Fruit fly (Drosophila melanogaster) whole organism, wandering third instar larva: ENCODE results near the gene Dlc90F.

ENCODE experiments used
- HLH106 ChIP-seq: fragments of 200-800 bp; optimal IDR thresholded peaks from 3 replicates; lab custom pipeline; 2019; ENCODE audit warnings: missing biosample characterization, mild to moderate bottlenecking, missing genetic modification characterization, moderate library complexity
- N ChIP-seq: fragments of >200 bp; optimal IDR thresholded peaks from 2 replicates; lab custom pipeline; 2018; ENCODE audit warnings: missing biosample characterization, missing external identifiers, missing genetic modification characterization
- OdsH ChIP-seq: fragments of 200-800 bp; sonication (Bioruptor generic); optimal IDR thresholded peaks from 2 replicates; lab custom pipeline; 2016; ENCODE audit warnings: missing biosample characterization, mild to moderate bottlenecking, missing genetic modification characterization
- Vsx2 ChIP-seq: fragments of 200-300, 225-300 bp; sonication (Bioruptor generic); optimal IDR thresholded peaks from 2 replicates; lab custom pipeline; 2018; ENCODE audit warnings: missing biosample characterization, missing genetic modification characterization; ENCODE audit not compliant: partially characterized antibody
- fru ChIP-seq: fragments of 200-800 bp; sonication (Bioruptor generic); optimal IDR thresholded peaks from 3 replicates; lab custom pipeline; 2016; ENCODE audit warnings: missing biosample characterization, mild to moderate bottlenecking, missing genetic modification characterization
- pan ChIP-seq: fragments of >200 bp; optimal IDR thresholded peaks from 2 replicates; lab custom pipeline; 2017
- sv ChIP-seq: fragments of 200-800 bp; sonication (Bioruptor generic); optimal IDR thresholded peaks from 3 replicates; lab custom pipeline; 2016; ENCODE audit warnings: missing biosample characterization, missing genetic modification characterization

- no peak for TF ChIP-seq fru (GFP tag; lab: Kevin White, UChicago)
- peak; percentile 13 for TF ChIP-seq OdsH
- no peak for TF ChIP-seq N (GFP tag; lab: Kevin White, UChicago)
- TF ChIP-seq sv (GFP tag; lab: Kevin White, UChicago) = no peak
- TF ChIP-seq HLH106 (tag; lab: Kevin White, UChicago) = no peak
- TF ChIP-seq Vsx2 (GFP tag; lab: Kevin White, UChicago) = no peak
- TF ChIP-seq pan (lab: Kevin White, UChicago) = no peak
Measured at dm6 chr3R:18296084-18296483, 2.9 kb upstream of the Dlc90F start.
